Fruit fly (Drosophila melanogaster) whole organism, adult: ENCODE results near the gene kni.

ENCODE experiments used
- CG11617 ChIP-seq: fragments of 200-800 bp; sonication (Bioruptor generic); optimal IDR thresholded peaks from 2 replicates; lab custom pipeline; 2017; ENCODE audit warnings: mild to moderate bottlenecking, missing biosample characterization, missing genetic modification reagents, missing genetic modification characterization
- CG1620 ChIP-seq: fragments of 200-800 bp; sonication (Bioruptor generic); optimal IDR thresholded peaks from 2 replicates; lab custom pipeline; 2016; ENCODE audit warnings: missing biosample characterization, missing genetic modification characterization
- CG33017 ChIP-seq: fragments of 200-800 bp; sonication (Bioruptor generic); optimal IDR thresholded peaks from 2 replicates; lab custom pipeline; 2018; ENCODE audit warnings: missing biosample characterization, mild to moderate bottlenecking, missing genetic modification characterization, moderate library complexity
- CG7101 ChIP-seq: fragments of 200-800 bp; sonication (Bioruptor generic); optimal IDR thresholded peaks from 2 replicates; lab custom pipeline; 2018; ENCODE audit warnings: missing biosample characterization, mild to moderate bottlenecking, missing genetic modification characterization, moderate library complexity
- Hr96 ChIP-seq: fragments of 200-800 bp; sonication (Bioruptor generic); optimal IDR thresholded peaks from 2 replicates; lab custom pipeline; 2016; ENCODE audit warnings: missing biosample characterization, missing genetic modification characterization
- cic ChIP-seq: fragments of 200-800 bp; sonication (Bioruptor generic); optimal IDR thresholded peaks from 2 replicates; lab custom pipeline; 2017; ENCODE audit warnings: missing biosample characterization, mild to moderate bottlenecking, missing genetic modification characterization, moderate library complexity
- tj ChIP-seq: fragments of 200-800 bp; sonication (Bioruptor generic); optimal IDR thresholded peaks from 3 replicates; lab custom pipeline; 2017; ENCODE audit warnings: missing biosample characterization, mild to moderate bottlenecking, missing genetic modification characterization, moderate library complexity

DNA sequence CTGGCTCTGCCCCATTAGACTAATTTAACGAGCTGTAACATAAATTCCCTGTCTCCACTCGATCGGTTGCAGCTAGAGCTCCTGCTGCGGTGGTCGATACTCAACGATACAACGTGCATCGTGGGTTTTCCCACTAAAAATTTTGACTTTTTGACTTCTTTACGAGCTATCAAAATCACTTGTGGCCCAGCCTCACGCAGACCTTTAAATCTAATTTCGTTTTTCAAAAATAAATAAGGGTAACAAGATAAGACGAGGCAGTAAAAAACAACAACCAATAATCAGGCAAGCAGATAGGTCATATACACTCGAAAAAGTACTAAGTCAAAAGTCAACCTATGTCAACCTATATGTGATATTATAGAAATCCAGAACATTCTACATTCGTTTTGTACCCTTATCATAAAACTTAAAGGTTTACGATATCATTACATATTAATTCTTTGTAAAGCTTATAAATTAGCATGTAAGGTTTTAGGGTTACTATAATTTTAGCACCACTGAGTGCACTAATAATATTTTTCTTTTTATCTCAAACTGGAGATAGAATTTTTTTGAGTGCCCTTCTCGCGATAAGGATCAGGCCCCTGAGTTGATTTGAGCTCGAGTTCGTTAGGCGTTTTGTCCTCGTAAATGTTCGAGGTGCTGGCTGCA, 7.9 kb downstream of the kni start:
- TF ChIP-seq Hr96 (GFP tag; lab: Kevin White, UChicago) (no peak), CG11617 (no peak), cic (GFP tag; lab: Kevin White, UChicago) (no peak), CG33017 (no peak), CG7101 (no peak), CG1620 (GFP tag; lab: Kevin White, UChicago) (no peak), tj (GFP tag; lab: Kevin White, UChicago) (no peak)
